Worm (Caenorhabditis elegans): ENCODE results near the gene K08E7.5.

DNA sequence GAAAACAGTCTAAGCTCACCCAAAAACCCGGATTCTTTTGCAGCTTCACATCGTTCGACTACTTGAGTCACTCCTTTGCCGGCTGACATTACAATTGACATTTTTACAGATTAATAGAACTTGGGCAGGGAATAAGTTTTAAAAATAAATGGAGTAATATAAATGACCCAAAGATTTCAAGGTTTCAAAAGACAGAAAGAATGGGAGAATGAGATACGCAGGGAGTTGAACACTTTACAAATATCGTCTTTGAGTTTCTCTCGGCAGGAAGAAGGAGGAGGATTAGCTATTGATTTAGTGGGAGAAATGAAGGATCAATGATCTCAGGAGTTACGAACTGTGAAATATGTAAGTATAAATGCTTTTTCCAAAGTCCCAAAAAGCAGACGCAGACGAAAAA lies 12.8 kb downstream of the K08E7.5 start, which contains the start of gene K08E7.8:
- TF ChIP-seq W03F9.2 (tag; optimal IDR thresholded peaks at IDR 0.05) (no peak), dao-5 (tag; optimal IDR thresholded peaks at IDR 0.05) (no peak), him-1 (tag; optimal IDR thresholded peaks at IDR 0.05) (no peak)

Measured in whole organism, L4/young adult.